Worm (Caenorhabditis elegans): ENCODE results near the gene Y65A5A.24.
"Not testable (repeated sequence)": the region's sequence is repeated elsewhere in the genome, so short reads cannot be mapped to it uniquely, and the experiment has no call there.

The Y65A5A.24 gene

DNA sequence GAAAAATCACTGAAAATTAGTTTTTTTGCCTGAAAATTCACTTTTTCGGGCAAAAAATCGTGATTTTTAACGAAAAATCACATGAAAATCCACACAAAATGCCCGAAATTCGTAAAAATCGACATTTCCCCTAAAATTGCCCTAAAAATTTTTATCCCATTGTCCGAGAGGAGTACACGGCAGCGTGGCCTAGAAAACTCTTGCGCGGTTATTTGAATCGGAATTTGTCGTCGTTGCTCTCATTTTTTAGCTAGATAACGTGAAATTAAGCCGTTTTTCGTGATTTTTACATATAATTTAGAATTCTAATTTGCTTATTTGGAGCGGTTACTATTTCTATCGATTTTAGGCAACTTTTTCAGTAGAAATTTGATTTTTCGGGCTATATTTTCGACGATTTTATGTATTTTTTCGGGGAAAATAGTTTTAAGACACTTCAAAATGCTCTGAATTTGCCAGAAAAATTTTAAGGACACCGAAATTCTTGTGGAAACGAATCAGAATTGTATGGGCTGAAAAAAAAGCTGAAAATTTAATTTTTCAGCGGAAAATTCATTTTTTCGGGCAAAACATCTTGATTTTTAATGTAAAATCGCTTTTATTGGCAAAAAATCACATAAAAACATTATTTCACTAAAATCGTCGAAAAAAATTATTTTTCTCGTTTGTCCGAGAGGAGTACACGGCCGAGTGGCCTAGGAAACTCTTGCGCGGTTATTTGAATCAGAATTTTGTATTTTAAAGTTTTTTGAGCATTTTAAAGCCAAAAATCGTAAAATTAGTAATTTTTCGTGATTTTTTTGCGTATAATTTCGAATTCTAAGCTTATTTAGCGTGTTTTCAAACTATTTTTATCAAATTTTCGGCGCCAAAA is 21.6 kb downstream of the Y65A5A.24 start (continued):
- peak; percentile 70 for TF ChIP-seq ceh-14 (tag; optimal IDR thresholded peaks at IDR 0.05)
- peak; percentile 68 for TF ChIP-seq hlh-8 (tag; optimal IDR thresholded peaks at IDR 0.05)

DNA sequence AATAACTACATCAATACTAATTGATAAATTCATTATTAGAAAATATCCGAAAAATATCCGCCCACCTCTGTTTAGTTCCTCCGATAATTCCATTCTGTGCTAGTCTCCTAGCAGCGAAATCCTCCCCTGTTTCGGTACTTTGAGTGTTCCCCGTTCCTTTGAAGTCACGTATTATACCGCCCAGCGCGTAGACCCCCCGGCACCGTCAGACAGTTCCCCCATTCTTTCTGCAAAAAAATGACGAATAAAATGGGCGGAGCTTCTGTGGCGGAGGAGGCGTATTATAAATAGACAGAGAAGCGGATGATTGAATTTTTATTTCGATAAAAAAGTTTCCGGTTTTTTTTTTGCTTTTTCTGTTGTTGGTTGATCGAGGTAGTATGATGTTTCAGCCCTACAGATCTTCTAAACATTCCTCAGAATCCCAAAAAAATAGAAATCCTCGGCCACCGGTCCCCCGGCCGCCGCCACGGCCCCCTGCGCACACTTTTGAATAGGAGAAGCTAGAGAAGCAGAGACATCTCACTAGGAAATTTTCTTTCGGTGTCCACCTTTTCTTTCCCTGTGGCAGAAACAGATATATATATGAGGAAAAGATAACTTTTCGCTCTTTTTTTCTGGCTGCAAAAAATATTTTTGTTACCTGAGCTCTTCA is 28.3 kb downstream of the Y65A5A.24 start:
- TF ChIP-seq che-1 (tag; optimal IDR thresholded peaks at IDR 0.05) (no peak), syd-9 (tag; optimal IDR thresholded peaks at IDR 0.05) (no peak), K02D7.2 (tag; optimal IDR thresholded peaks at IDR 0.05) (no peak), hlh-30 (tag; optimal IDR thresholded peaks at IDR 0.05; ENCODE audit: insufficient read depth) (no peak), C08G9.2 (tag; optimal IDR thresholded peaks at IDR 0.05) (peak; percentile 1), ceh-31 (tag; optimal IDR thresholded peaks at IDR 0.05) (peak; percentile 47), lin-11 (tag; optimal IDR thresholded peaks at IDR 0.05) (no peak)

DNA sequence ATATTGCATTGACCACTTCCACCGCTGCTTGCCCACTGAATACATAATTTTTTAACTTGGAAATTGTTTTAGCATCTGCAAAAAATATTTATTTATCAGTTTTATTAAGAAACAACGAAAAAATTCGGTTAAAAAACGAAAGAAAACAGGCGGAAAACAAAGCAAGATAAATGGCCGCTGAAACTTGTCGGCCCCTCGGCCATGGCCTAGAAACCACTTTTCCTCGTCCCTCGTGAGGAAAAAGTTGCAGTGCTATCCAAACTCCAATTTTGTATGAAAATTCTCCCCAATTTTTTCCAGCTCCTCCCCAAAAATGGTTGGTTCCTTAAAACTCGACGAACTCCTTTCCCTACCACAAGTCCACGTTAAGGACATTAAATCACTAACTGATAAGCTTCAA is 30.6 kb downstream of the Y65A5A.24 start, which contains the start of gene Y10G11A.1:
Gene Y10G11A.1 (plus strand): TSS at position 301 of the 400 bp plus-strand sequence.
- not testable (repeated sequence) for TF ChIP-seq zip-5, rnt-1, npax-4 (tag; optimal IDR thresholded peaks at IDR 0.05)

DNA sequence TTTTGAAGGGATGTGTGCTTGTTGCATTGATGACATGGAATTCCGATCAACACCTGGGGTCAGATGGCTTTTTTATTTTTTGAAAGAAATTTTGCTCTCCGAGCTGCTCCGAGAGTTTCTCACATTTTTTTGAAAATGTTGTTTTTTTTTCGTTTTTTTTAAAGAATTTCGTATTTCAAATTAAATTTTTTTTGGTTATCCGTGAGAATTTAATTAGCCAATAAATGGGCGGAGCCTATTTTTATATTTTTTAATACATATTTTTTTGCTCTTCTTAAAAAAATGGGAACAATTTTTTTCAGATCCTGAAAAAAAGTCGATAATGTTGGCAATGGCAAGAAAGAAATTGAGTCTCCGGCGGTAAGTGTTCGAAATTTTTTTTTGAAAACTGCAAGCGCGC is 38.2 kb downstream of the Y65A5A.24 start, which contains the start of gene dlc-3:
Gene dlc-3 (plus strand): TSS at position 301 of the 400 bp plus-strand sequence.
- no peak for TF ChIP-seq pat-9 (tag; optimal IDR thresholded peaks at IDR 0.05)

DNA sequence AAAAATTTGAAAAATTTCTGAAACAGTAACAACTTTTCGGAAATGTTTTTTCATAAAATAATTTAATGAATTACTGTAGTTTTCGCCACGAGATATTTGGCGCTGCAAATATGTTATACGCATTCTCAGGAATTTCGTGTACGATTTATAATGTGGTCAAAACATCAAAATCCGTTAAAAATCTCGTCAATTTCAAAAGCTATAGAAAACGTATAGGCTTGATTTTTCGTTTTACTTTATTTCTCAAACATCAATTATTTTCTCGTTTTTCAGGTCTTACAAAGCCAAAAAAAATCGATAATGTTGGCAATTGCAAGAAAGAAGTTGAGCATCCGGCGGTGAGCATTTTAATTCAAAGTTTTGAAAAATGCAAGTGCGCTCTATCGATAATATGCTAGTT is 49.2 kb downstream of the Y65A5A.24 start, which contains the start of gene dlc-4:
Gene dlc-4 (plus strand): TSS at position 301 of the 400 bp plus-strand sequence.
- no peak for TF ChIP-seq zip-5 (tag; optimal IDR thresholded peaks at IDR 0.05)
- TF ChIP-seq mec-3 (tag; optimal IDR thresholded peaks at IDR 0.05; ENCODE audit: borderline replicate concordance), result no peak
- no peak for TF ChIP-seq ceh-18 (tag; optimal IDR thresholded peaks at IDR 0.05)
- no peak for TF ChIP-seq pros-1 (tag; optimal IDR thresholded peaks at IDR 0.05)
- no peak for TF ChIP-seq ets-4 (tag; optimal IDR thresholded peaks at IDR 0.05)
- no peak for TF ChIP-seq elt-2 (tag; optimal IDR thresholded peaks at IDR 0.05)
- no peak for TF ChIP-seq hlh-6 (tag; optimal IDR thresholded peaks at IDR 0.05)
- TF ChIP-seq ama-1 (optimal IDR thresholded peaks at IDR 0.05), result no peak
- no peak for TF ChIP-seq K09A11.1 (tag; optimal IDR thresholded peaks at IDR 0.05; ENCODE audit: insufficient read depth)
- no peak for TF ChIP-seq hlh-8 (tag; optimal IDR thresholded peaks at IDR 0.05)
- TF ChIP-seq Y22D7AL.16 (tag; optimal IDR thresholded peaks at IDR 0.05), result no peak
- no peak for TF ChIP-seq dve-1 (tag; optimal IDR thresholded peaks at IDR 0.05)
- TF ChIP-seq ceh-24 (tag; optimal IDR thresholded peaks at IDR 0.05), result no peak
- no peak for TF ChIP-seq ceh-6 (GFP tag; optimal IDR thresholded peaks at IDR 0.05)
- TF ChIP-seq C38D4.7 (GFP tag; optimal IDR thresholded peaks at IDR 0.05), result no peak
- no peak for TF ChIP-seq dmd-4 (tag; optimal IDR thresholded peaks at IDR 0.05; ENCODE audit: borderline replicate concordance)
- TF ChIP-seq fax-1 (tag; optimal IDR thresholded peaks at IDR 0.05), result no peak
- no peak for TF ChIP-seq K02D7.2 (tag; optimal IDR thresholded peaks at IDR 0.05)
- no peak for TF ChIP-seq unc-55 (GFP tag; optimal IDR thresholded peaks at IDR 0.05)

All from whole organism, late embryonic.